Worm (Caenorhabditis elegans) whole organism, young adult: ENCODE results near the gene F55G1.15.
A peak's percentile ranks its signal among the peaks of the same experiment; 100 is the strongest.

Experiments used
- B0035.1 ChIP-seq: sonication (generic microtip); optimal IDR thresholded peaks from 2 replicates; lab custom pipeline; 2016; ENCODE audit warnings: missing genetic modification characterization, mild to moderate bottlenecking, missing compliant biosample characterization, missing genotype, missing genetic modification reagents
- B0261.1 ChIP-seq: sonication (generic microtip); optimal IDR thresholded peaks from 2 replicates; lab custom pipeline; 2016; ENCODE audit warnings: mild to moderate bottlenecking, missing genetic modification characterization, moderate library complexity, missing compliant biosample characterization
- B0336.3 ChIP-seq: fragments of 200-800 bp; sonication (Bioruptor generic); IDR thresholded peaks from 2 replicates; pipeline ENCODE4 v1.3.6; 2022; ENCODE audit warnings: missing genetic modification characterization, missing compliant biosample characterization
- F33H1.4 ChIP-seq: fragments of 200-800 bp; sonication (Bioruptor generic); IDR thresholded peaks from 2 replicates; pipeline ENCODE4 v1.3.6; 2022; ENCODE audit warnings: missing genetic modification reagents, missing genetic modification characterization, missing compliant biosample characterization
- F37B4.10 ChIP-seq: fragments of 200-800 bp; sonication (Bioruptor generic); IDR thresholded peaks from 2 replicates; pipeline ENCODE4 v1.3.6; 2022; ENCODE audit warnings: missing genetic modification characterization, missing compliant biosample characterization
- F39B2.1 ChIP-seq: fragments of 200-800 bp; sonication (Bioruptor generic); IDR thresholded peaks from 2 replicates; pipeline ENCODE4 v1.3.6; 2022; ENCODE audit warnings: missing genetic modification reagents, missing genetic modification characterization, missing compliant biosample characterization
- F49E8.2 ChIP-seq: sonication (generic microtip); optimal IDR thresholded peaks from 3 replicates; lab custom pipeline; 2017; ENCODE audit warnings: missing genetic modification characterization, mild to moderate bottlenecking, missing compliant biosample characterization, antibody characterized with exemption, moderate library complexity; ENCODE audit not compliant: insufficient read depth
- F55B11.4 ChIP-seq: sonication (generic microtip); optimal IDR thresholded peaks from 2 replicates; lab custom pipeline; 2016; ENCODE audit warnings: missing compliant biosample characterization, missing genetic modification characterization, borderline replicate concordance; ENCODE audit not compliant: insufficient read depth
- K11D2.4 ChIP-seq: fragments of 200-800 bp; sonication (Bioruptor generic); IDR thresholded peaks from 2 replicates; pipeline ENCODE4 v1.3.6; 2022; ENCODE audit warnings: missing genetic modification reagents, missing genetic modification characterization, missing compliant biosample characterization
- T07F8.4 ChIP-seq: sonication (generic microtip); optimal IDR thresholded peaks from 2 replicates; lab custom pipeline; 2016; ENCODE audit warnings: mild to moderate bottlenecking, missing genetic modification characterization, moderate library complexity, missing compliant biosample characterization
- Y53F4B.3 ChIP-seq: fragments of 200-800 bp; sonication (Bioruptor generic); IDR thresholded peaks from 2 replicates; pipeline ENCODE4 v1.3.6; 2022; ENCODE audit warnings: missing genetic modification reagents, missing genetic modification characterization, missing compliant biosample characterization
- Y79H2A.3 ChIP-seq: fragments of 200-800 bp; sonication (Bioruptor generic); conservative IDR thresholded peaks from 2 replicates; pipeline ENCODE4 v1.3.6; 2022; ENCODE audit warnings: missing genetic modification reagents, missing genetic modification characterization, missing compliant biosample characterization
- akir-1 ChIP-seq: fragments of 200-800 bp; sonication (Bioruptor generic); optimal IDR thresholded peaks from 2 replicates; lab custom pipeline; 2018; ENCODE audit warnings: mild to moderate bottlenecking, missing genetic modification characterization, moderate library complexity, missing compliant biosample characterization
- aptf-3 ChIP-seq: fragments of 200-800 bp; sonication (Bioruptor generic); IDR thresholded peaks from 2 replicates; pipeline ENCODE4 v1.3.6; 2022; ENCODE audit warnings: missing genetic modification characterization, missing compliant biosample characterization
- atf-7 ChIP-seq: sonication (generic microtip); optimal IDR thresholded peaks from 2 replicates; lab custom pipeline; 2017; ENCODE audit warnings: mild to moderate bottlenecking, missing genetic modification characterization, missing compliant biosample characterization
- attf-3 ChIP-seq: fragments of 200-800 bp; sonication (Bioruptor generic); conservative IDR thresholded peaks from 2 replicates; pipeline ENCODE4 v1.3.6; 2022; ENCODE audit warnings: missing genetic modification reagents, missing genetic modification characterization, missing compliant biosample characterization
- bed-1 ChIP-seq: fragments of 200-800 bp; sonication (Bioruptor generic); IDR thresholded peaks from 2 replicates; pipeline ENCODE4 v1.3.6; 2022; ENCODE audit warnings: missing genetic modification reagents, missing genetic modification characterization, missing compliant biosample characterization
- bed-2 ChIP-seq: fragments of 200-800 bp; sonication (Bioruptor generic); IDR thresholded peaks from 2 replicates; pipeline ENCODE4 v1.3.6; 2022; ENCODE audit warnings: missing genetic modification reagents, missing genetic modification characterization, missing compliant biosample characterization
- ccch-3 ChIP-seq: fragments of 200-800 bp; sonication (Bioruptor generic); optimal IDR thresholded peaks from 2 replicates; lab custom pipeline; 2018; ENCODE audit warnings: mild to moderate bottlenecking, missing genetic modification characterization, missing compliant biosample characterization
- ceh-100 ChIP-seq: fragments of 200-800 bp; sonication (Bioruptor generic); IDR thresholded peaks from 2 replicates; pipeline ENCODE4 v1.3.6; 2022; ENCODE audit warnings: missing genetic modification reagents, missing genetic modification characterization, missing compliant biosample characterization
- ceh-27 ChIP-seq: fragments of 200-800 bp; sonication (Bioruptor generic); optimal IDR thresholded peaks from 2 replicates; lab custom pipeline; 2018; ENCODE audit warnings: mild to moderate bottlenecking, missing genetic modification characterization, moderate library complexity, missing compliant biosample characterization
- die-1 ChIP-seq: sonication (generic microtip); optimal IDR thresholded peaks from 2 replicates; lab custom pipeline; 2016; ENCODE audit warnings: missing genotype, mild to moderate bottlenecking, missing genetic modification characterization, missing compliant biosample characterization
- dpff-1 ChIP-seq: sonication (generic microtip); optimal IDR thresholded peaks from 2 replicates; lab custom pipeline; 2017; ENCODE audit warnings: mild to moderate bottlenecking, missing genetic modification characterization, missing compliant biosample characterization
- egl-18 ChIP-seq: fragments of 200-800 bp; sonication (Bioruptor generic); IDR thresholded peaks from 2 replicates; pipeline ENCODE4 v1.3.6; 2022; ENCODE audit warnings: missing genetic modification reagents, missing genetic modification characterization, missing compliant biosample characterization
- fkh-3 ChIP-seq: sonication (generic microtip); optimal IDR thresholded peaks from 2 replicates; lab custom pipeline; 2016; ENCODE audit warnings: mild to moderate bottlenecking, missing genetic modification characterization, missing compliant biosample characterization
- hlh-26 ChIP-seq: fragments of 200-800 bp; sonication (Bioruptor generic); conservative IDR thresholded peaks from 2 replicates; pipeline ENCODE4 v1.3.6; 2022; ENCODE audit warnings: missing genetic modification reagents, missing genetic modification characterization, missing compliant biosample characterization
- hmg-1.2 ChIP-seq: fragments of 200-800 bp; sonication (Bioruptor generic); IDR thresholded peaks from 2 replicates; pipeline ENCODE4 v1.3.6; 2022; ENCODE audit warnings: missing genetic modification reagents, missing genetic modification characterization, missing compliant biosample characterization
- hmg-20 ChIP-seq: fragments of 200-800 bp; sonication (Bioruptor generic); IDR thresholded peaks from 2 replicates; pipeline ENCODE4 v1.3.6; 2022; ENCODE audit warnings: missing genetic modification reagents, missing genetic modification characterization, missing compliant biosample characterization
- hrde-1 ChIP-seq: sonication (generic microtip); optimal IDR thresholded peaks from 2 replicates; lab custom pipeline; 2016; ENCODE audit warnings: missing genetic modification characterization, mild to moderate bottlenecking, missing compliant biosample characterization, moderate library complexity, missing genotype, missing genetic modification reagents, borderline replicate concordance
- let-526 ChIP-seq: fragments of 200-800 bp; sonication (Bioruptor generic); IDR thresholded peaks from 2 replicates; pipeline ENCODE4 v1.3.6; 2022; ENCODE audit warnings: missing genetic modification reagents, missing genetic modification characterization, missing compliant biosample characterization
- madf-6 ChIP-seq: fragments of 200-800 bp; sonication (Bioruptor generic); IDR thresholded peaks from 2 replicates; pipeline ENCODE4 v1.3.6; 2022; ENCODE audit warnings: missing genetic modification reagents, missing genetic modification characterization, missing compliant biosample characterization
- madf-8 ChIP-seq: fragments of 200-800 bp; sonication (Bioruptor generic); conservative IDR thresholded peaks from 2 replicates; pipeline ENCODE4 v1.3.6; 2022; ENCODE audit warnings: missing genetic modification reagents, missing genetic modification characterization, missing compliant biosample characterization
- mxl-1 ChIP-seq: sonication (generic microtip); optimal IDR thresholded peaks from 2 replicates; lab custom pipeline; 2016; ENCODE audit warnings: missing genetic modification characterization, missing compliant biosample characterization
- nfya-2 ChIP-seq: fragments of 200-800 bp; sonication (Bioruptor generic); IDR thresholded peaks from 2 replicates; pipeline ENCODE4 v1.3.6; 2022; ENCODE audit warnings: missing genetic modification reagents, missing genetic modification characterization, missing compliant biosample characterization
- nfyb-1 ChIP-seq: fragments of 200-800 bp; sonication (Bioruptor generic); IDR thresholded peaks from 2 replicates; pipeline ENCODE4 v1.3.6; 2022; ENCODE audit warnings: missing genetic modification reagents, missing genetic modification characterization, missing compliant biosample characterization
- rec-8 ChIP-seq, 2 experiments: sonication (generic microtip); optimal IDR thresholded peaks; 2 replicates each; lab custom pipeline; 2016; ENCODE audit warnings: mild to moderate bottlenecking in 2 of 2, missing genetic modification characterization in 2 of 2, missing genetic modification reagents in 2 of 2, missing genotype in 2 of 2, missing biosample characterization in 1 of 2, missing compliant biosample characterization in 1 of 2, moderate library complexity in 1 of 2
- repo-1 ChIP-seq: sonication (generic microtip); optimal IDR thresholded peaks from 2 replicates; lab custom pipeline; 2017; ENCODE audit warnings: mild to moderate bottlenecking, missing genetic modification characterization, missing compliant biosample characterization
- rpc-1 ChIP-seq, 2 experiments: fragments of 150-350 bp in 1 of 2; sonication (generic microtip) in 1 of 2; optimal IDR thresholded peaks; 2 replicates each; lab custom pipeline; 2014 to 2018; ENCODE audit warnings: missing biosample characterization in 1 of 2, missing genetic modification characterization in 1 of 2, missing genetic modification reagents in 1 of 2, missing genotype in 1 of 2
- snpc-1.3 ChIP-seq: sonication (generic microtip); optimal IDR thresholded peaks from 2 replicates; lab custom pipeline; 2017; ENCODE audit warnings: missing genetic modification characterization, mild to moderate bottlenecking, missing compliant biosample characterization, antibody characterized with exemption, moderate library complexity, missing genotype, missing genetic modification reagents; ENCODE audit not compliant: insufficient read depth
- snpc-3.4 ChIP-seq: sonication (generic microtip); optimal IDR thresholded peaks from 2 replicates; lab custom pipeline; 2017; ENCODE audit warnings: missing genetic modification characterization, mild to moderate bottlenecking, missing compliant biosample characterization, antibody characterized with exemption, moderate library complexity, missing genotype, missing genetic modification reagents
- sptf-2 ChIP-seq: fragments of 200-800 bp; sonication (Bioruptor generic); optimal IDR thresholded peaks from 2 replicates; lab custom pipeline; 2018; ENCODE audit warnings: mild to moderate bottlenecking, missing genetic modification characterization, missing compliant biosample characterization
- tbp1 ChIP-seq: fragments of 200-800 bp; sonication (Bioruptor generic); optimal IDR thresholded peaks from 2 replicates; lab custom pipeline; 2018; ENCODE audit warnings: mild to moderate bottlenecking, missing genetic modification characterization, missing compliant biosample characterization
- unc-62 ChIP-seq: fragments of 150-350 bp; optimal IDR thresholded peaks from 2 replicates; lab custom pipeline; 2014; ENCODE audit warnings: missing biosample characterization, missing genetic modification reagents, missing genetic modification characterization
- xnd-1 ChIP-seq: sonication (generic microtip); optimal IDR thresholded peaks from 2 replicates; lab custom pipeline; 2016; ENCODE audit warnings: missing genotype, missing genetic modification reagents, missing genetic modification characterization, missing compliant biosample characterization
- zfh-2 ChIP-seq: fragments of 200-800 bp; sonication (Bioruptor generic); conservative IDR thresholded peaks from 2 replicates; pipeline ENCODE4 v1.3.6; 2022; ENCODE audit warnings: missing genetic modification reagents, missing genetic modification characterization, missing compliant biosample characterization
- ztf-22 ChIP-seq: fragments of 200-800 bp; sonication (Bioruptor generic); optimal IDR thresholded peaks from 2 replicates; lab custom pipeline; 2018; ENCODE audit warnings: mild to moderate bottlenecking, missing genetic modification characterization, moderate library complexity, missing compliant biosample characterization
- ztf-26 ChIP-seq: sonication (generic microtip); optimal IDR thresholded peaks from 2 replicates; lab custom pipeline; 2017; ENCODE audit warnings: missing genetic modification characterization, missing compliant biosample characterization
- ztf-3 ChIP-seq: fragments of 200-800 bp; sonication (Bioruptor generic); optimal IDR thresholded peaks from 2 replicates; lab custom pipeline; 2018; ENCODE audit warnings: mild to moderate bottlenecking, missing genetic modification characterization, missing compliant biosample characterization

F55G1.15 gene

ce11 chrIV:7477697-7478096, 23.5 kb downstream of the F55G1.15 start (continued):
- TF ChIP-seq sptf-2 (GFP tag; lab: Kevin White, UChicago) (no peak), hrde-1 (tag; lab: Kevin White, UChicago) (peak; percentile 69), tbp1 (GFP tag; lab: Kevin White, UChicago) (peak; percentile 69), F39B2.1 (GFP tag; lab: Robert Waterston, UW) (no peak), xnd-1 (peak; percentile 95), nfyb-1 (GFP tag; lab: Robert Waterston, UW) (no peak), T07F8.4 (tag; lab: Kevin White, UChicago) (no peak), ceh-27 (GFP tag; lab: Kevin White, UChicago) (no peak), hmg-1.2 (GFP tag; lab: Robert Waterston, UW) (peak; percentile 54), Y79H2A.3 (no peak), ztf-3 (GFP tag; lab: Kevin White, UChicago) (no peak), ceh-100 (no peak), fkh-3 (tag; lab: Kevin White, UChicago) (no peak), unc-62 (no peak), snpc-1.3 (tag; lab: Kevin White, UChicago) (peak; percentile 50), K11D2.4 (no peak), egl-18 (GFP tag; lab: Robert Waterston, UW) (no peak), dpff-1 (tag; lab: Kevin White, UChicago) (no peak), F33H1.4 (GFP tag; lab: Robert Waterston, UW) (peak; percentile 98), Y53F4B.3 (GFP tag; lab: Robert Waterston, UW) (no peak), B0336.3 (GFP tag; lab: Robert Waterston, UW) (0 out of 2 replicates have a peak, but pooled peaks have one; percentile 17), madf-8 (GFP tag; lab: Robert Waterston, UW) (peak; percentile 95), ztf-22 (GFP tag; lab: Kevin White, UChicago) (no peak), rpc-1 (optimal IDR thresholded peaks at IDR 0.05; lab: Kevin White, UChicago) (no peak), rpc-1 (tag; optimal IDR thresholded peaks at IDR 0.05; lab: Kevin White, UChicago) (no peak), F49E8.2 (peak; percentile 84), die-1 (tag; lab: Kevin White, UChicago) (no peak), atf-7 (tag; lab: Kevin White, UChicago) (no peak), ztf-26 (tag; lab: Kevin White, UChicago) (no peak), attf-3 (GFP tag; lab: Robert Waterston, UW) (no peak), akir-1 (GFP tag; lab: Kevin White, UChicago) (no peak), F37B4.10 (GFP tag; lab: Robert Waterston, UW) (no peak), ccch-3 (no peak), nfya-2 (GFP tag; lab: Robert Waterston, UW) (no peak), hlh-26 (no peak), madf-6 (GFP tag; lab: Robert Waterston, UW) (peak; percentile 99), B0035.1 (no peak), B0261.1 (tag; lab: Kevin White, UChicago) (no peak), bed-1 (no peak), rec-8 (tag; optimal IDR thresholded peaks at IDR 0.05; lab: Kevin White, UChicago) (no peak), mxl-1 (no peak), snpc-3.4 (tag; lab: Kevin White, UChicago) (peak; percentile 94), hmg-20 (GFP tag; lab: Robert Waterston, UW) (no peak), bed-2 (no peak), aptf-3 (GFP tag; lab: Robert Waterston, UW) (no peak), zfh-2 (GFP tag; lab: Robert Waterston, UW) (no peak), let-526 (GFP tag; lab: Robert Waterston, UW) (no peak), repo-1 (no peak), F55B11.4 (tag; lab: Kevin White, UChicago) (no peak)
